Fruit fly (Drosophila melanogaster) whole organism, wandering third instar larva: ENCODE results near the gene Dsk.

Source experiments
- Abd-B ChIP-seq: fragments of >200 bp; optimal IDR thresholded peaks from 2 replicates; lab custom pipeline; 2017; ENCODE audit warnings: missing biosample characterization, missing genetic modification characterization
- CG32264 ChIP-seq: fragments of 200-800 bp; sonication (Bioruptor generic); optimal IDR thresholded peaks from 2 replicates; lab custom pipeline; 2016; ENCODE audit warnings: missing biosample characterization, missing genetic modification characterization
- CG9705 ChIP-seq: fragments of 200-800 bp; sonication (Bioruptor generic); optimal IDR thresholded peaks from 2 replicates; lab custom pipeline; 2018; ENCODE audit warnings: missing biosample characterization, mild to moderate bottlenecking, missing genetic modification characterization
- Dfd ChIP-seq: fragments of >200 bp; optimal IDR thresholded peaks from 2 replicates; lab custom pipeline; 2017; ENCODE audit warnings: missing biosample characterization, missing genetic modification characterization
- Dif ChIP-seq: fragments of 200-275, 200-300 bp; sonication (Bioruptor generic); optimal IDR thresholded peaks from 2 replicates; lab custom pipeline; 2018; ENCODE audit warnings: missing biosample characterization, missing genetic modification characterization; ENCODE audit not compliant: partially characterized antibody
- HLH106 ChIP-seq: fragments of 200-800 bp; optimal IDR thresholded peaks from 3 replicates; lab custom pipeline; 2019; ENCODE audit warnings: missing biosample characterization, mild to moderate bottlenecking, missing genetic modification characterization, moderate library complexity
- Hnf4 ChIP-seq: fragments of 200-800 bp; sonication (Bioruptor generic); optimal IDR thresholded peaks from 2 replicates; lab custom pipeline; 2016; ENCODE audit warnings: missing biosample characterization, mild to moderate bottlenecking, missing genetic modification characterization
- Hr78 ChIP-seq: fragments of >200 bp; optimal IDR thresholded peaks from 2 replicates; lab custom pipeline; 2017; ENCODE audit warnings: missing biosample characterization, missing genetic modification characterization
- Hr83 ChIP-seq: fragments of 200-300 bp; sonication (Bioruptor generic); optimal IDR thresholded peaks from 2 replicates; lab custom pipeline; 2016; ENCODE audit warnings: missing biosample characterization, mild to moderate bottlenecking, missing genetic modification characterization, moderate library complexity; ENCODE audit not compliant: poor library complexity, severe bottlenecking
- Jra ChIP-seq: sonication (Bioruptor generic); optimal IDR thresholded peaks from 2 replicates; lab custom pipeline; 2016; ENCODE audit warnings: missing biosample characterization, missing genetic modification characterization
- Mio ChIP-seq: sonication (Bioruptor generic); optimal IDR thresholded peaks from 2 replicates; lab custom pipeline; 2016; ENCODE audit warnings: missing biosample characterization, missing genetic modification characterization
- Myc ChIP-seq: fragments of >200 bp; optimal IDR thresholded peaks from 2 replicates; lab custom pipeline; 2017
- N ChIP-seq: fragments of >200 bp; optimal IDR thresholded peaks from 2 replicates; lab custom pipeline; 2018; ENCODE audit warnings: missing biosample characterization, missing external identifiers, missing genetic modification characterization
- OdsH ChIP-seq: fragments of 200-800 bp; sonication (Bioruptor generic); optimal IDR thresholded peaks from 2 replicates; lab custom pipeline; 2016; ENCODE audit warnings: missing biosample characterization, mild to moderate bottlenecking, missing genetic modification characterization
- Rel ChIP-seq, 2 experiments: fragments of 200-800 bp; sonication (Bioruptor generic) in 1 of 2; optimal IDR thresholded peaks; 2 replicates in 1 of 2; 3 replicates in 1 of 2; lab custom pipeline; 2016 to 2019; ENCODE audit warnings: mild to moderate bottlenecking in 2 of 2, missing biosample characterization in 2 of 2, missing genetic modification characterization in 2 of 2, moderate library complexity in 1 of 2
- Vsx2 ChIP-seq: fragments of 200-300, 225-300 bp; sonication (Bioruptor generic); optimal IDR thresholded peaks from 2 replicates; lab custom pipeline; 2018; ENCODE audit warnings: missing biosample characterization, missing genetic modification characterization; ENCODE audit not compliant: partially characterized antibody
- br ChIP-seq: fragments of 200-800 bp; sonication (Bioruptor generic); optimal IDR thresholded peaks from 2 replicates; lab custom pipeline; 2016; ENCODE audit warnings: missing biosample characterization, missing genetic modification characterization
- brk ChIP-seq: fragments of 200-800 bp; sonication (Bioruptor generic); optimal IDR thresholded peaks from 2 replicates; lab custom pipeline; 2016; ENCODE audit warnings: missing biosample characterization, mild to moderate bottlenecking, missing genetic modification characterization
- dl ChIP-seq, 2 experiments: fragments of 175-275, 200-275 bp in 1 of 2; fragments of 200-275 bp in 1 of 2; sonication (Bioruptor generic); optimal IDR thresholded peaks; lab custom pipeline; 2018; ENCODE audit warnings: mild to moderate bottlenecking in 2 of 2, missing biosample characterization in 2 of 2, missing genetic modification characterization in 2 of 2, moderate library complexity in 2 of 2; ENCODE audit not compliant: partially characterized antibody in 2 of 2, insufficient read depth in 1 of 2
- dmrt93B ChIP-seq: fragments of 200-800 bp; sonication (Bioruptor generic); optimal IDR thresholded peaks from 2 replicates; lab custom pipeline; 2018; ENCODE audit warnings: missing biosample characterization, mild to moderate bottlenecking, missing genetic modification characterization
- dsf ChIP-seq: sonication (Bioruptor generic); optimal IDR thresholded peaks from 2 replicates; lab custom pipeline; 2016; ENCODE audit warnings: missing biosample characterization, missing genetic modification characterization, borderline replicate concordance
- ey ChIP-seq: fragments of 200-800 bp; sonication (Bioruptor generic); optimal IDR thresholded peaks from 2 replicates; lab custom pipeline; 2016; ENCODE audit warnings: missing biosample characterization, missing genetic modification characterization
- foxo ChIP-seq, 2 experiments: fragments of 200-800 bp; sonication (Bioruptor generic); optimal IDR thresholded peaks; 2 replicates in 1 of 2; 3 replicates in 1 of 2; lab custom pipeline; 2016 to 2017; ENCODE audit warnings: missing biosample characterization in 2 of 2, missing genetic modification characterization in 2 of 2
- fru ChIP-seq: fragments of 200-800 bp; sonication (Bioruptor generic); optimal IDR thresholded peaks from 3 replicates; lab custom pipeline; 2016; ENCODE audit warnings: missing biosample characterization, mild to moderate bottlenecking, missing genetic modification characterization
- h ChIP-seq: fragments of 200-800 bp; sonication (Bioruptor generic); optimal IDR thresholded peaks from 3 replicates; lab custom pipeline; 2016; ENCODE audit warnings: missing biosample characterization, mild to moderate bottlenecking, missing genetic modification characterization
- lola ChIP-seq: fragments of >200 bp; optimal IDR thresholded peaks from 2 replicates; lab custom pipeline; 2017; ENCODE audit warnings: missing biosample characterization, missing genetic modification characterization
- pan ChIP-seq: fragments of >200 bp; optimal IDR thresholded peaks from 2 replicates; lab custom pipeline; 2017
- psq ChIP-seq: fragments of 200-800 bp; sonication (Bioruptor generic); optimal IDR thresholded peaks from 3 replicates; lab custom pipeline; 2017; ENCODE audit warnings: missing biosample characterization, mild to moderate bottlenecking, missing genetic modification characterization, moderate library complexity
- sage ChIP-seq: fragments of 200-800 bp; sonication (Bioruptor generic); optimal IDR thresholded peaks from 2 replicates; lab custom pipeline; 2016; ENCODE audit warnings: missing biosample characterization, mild to moderate bottlenecking, missing genetic modification characterization
- sv ChIP-seq: fragments of 200-800 bp; sonication (Bioruptor generic); optimal IDR thresholded peaks from 3 replicates; lab custom pipeline; 2016; ENCODE audit warnings: missing biosample characterization, missing genetic modification characterization
- tai ChIP-seq: sonication (Bioruptor generic); optimal IDR thresholded peaks from 2 replicates; lab custom pipeline; 2016; ENCODE audit warnings: missing biosample characterization, missing genetic modification characterization
- usp ChIP-seq: fragments of >200 bp; optimal IDR thresholded peaks from 2 replicates; lab custom pipeline; 2017; ENCODE audit warnings: missing biosample characterization, missing genetic modification characterization
- woc ChIP-seq: sonication (Bioruptor generic); optimal IDR thresholded peaks from 2 replicates; lab custom pipeline; 2016; ENCODE audit warnings: missing biosample characterization, mild to moderate bottlenecking, missing genetic modification characterization

Dsk gene

DNA sequence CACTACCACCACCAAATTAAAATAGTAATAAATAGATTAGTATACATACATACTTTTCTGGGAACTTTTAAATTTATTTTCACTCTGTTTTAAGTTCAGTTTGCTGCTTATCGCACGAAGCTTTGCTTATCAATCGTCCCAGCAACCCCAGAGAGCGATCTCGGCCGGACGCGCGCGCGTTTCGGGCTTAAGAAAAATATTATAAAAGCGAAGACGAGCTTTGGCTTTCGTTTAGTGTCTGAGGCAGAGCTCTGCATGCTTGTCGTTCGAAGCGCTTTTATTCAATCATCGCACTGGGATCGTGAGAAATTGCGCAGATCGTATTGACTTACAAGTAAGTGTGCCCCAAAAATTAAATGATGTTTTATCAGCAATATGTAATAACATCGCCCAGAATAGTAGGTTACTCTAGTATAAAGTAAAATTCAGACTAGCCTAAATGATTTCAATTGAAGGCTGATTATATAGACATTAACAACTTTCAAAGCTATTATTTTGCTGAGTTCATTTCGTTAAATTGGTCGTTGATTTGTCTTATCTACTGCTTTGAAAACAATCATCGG, 45.0 kb upstream of the Dsk start, which contains the start of gene Gel:
TSS of gene Gel (plus strand) at position 227 of the 563 bp plus-strand sequence.
- TF ChIP-seq Jra (GFP tag; lab: Kevin White, UChicago) (no peak), brk (GFP tag; lab: Kevin White, UChicago) (no peak), h (GFP tag; lab: Kevin White, UChicago) (peak; percentile 46), Rel (GFP tag; optimal IDR thresholded peaks at IDR 0.05; lab: Kevin White, UChicago) (no peak), Rel (tag; optimal IDR thresholded peaks at IDR 0.05; lab: Kevin White, UChicago) (peak; percentile 38)

- TF ChIP-seq Dfd (GFP tag; lab: Kevin White, UChicago) (no peak), Rel (GFP tag; optimal IDR thresholded peaks at IDR 0.05; lab: Kevin White, UChicago) (no peak), Rel (tag; optimal IDR thresholded peaks at IDR 0.05; lab: Kevin White, UChicago) (no peak), h (GFP tag; lab: Kevin White, UChicago) (no peak), usp (GFP tag; lab: Kevin White, UChicago) (no peak), pan (no peak), Vsx2 (no peak), fru (GFP tag; lab: Kevin White, UChicago) (no peak), br (GFP tag; lab: Kevin White, UChicago) (no peak), CG9705 (GFP tag; lab: Kevin White, UChicago) (no peak), dsf (GFP tag; lab: Kevin White, UChicago) (no peak), psq (GFP tag; lab: Kevin White, UChicago) (no peak), brk (GFP tag; lab: Kevin White, UChicago) (no peak), Abd-B (no peak), lola (GFP tag; lab: Kevin White, UChicago) (no peak), foxo (GFP tag; optimal IDR thresholded peaks at IDR 0.05; lab: Kevin White, UChicago) (no peak), dmrt93B (GFP tag; lab: Kevin White, UChicago) (no peak), ey (GFP tag; lab: Kevin White, UChicago) (no peak), OdsH (GFP tag; lab: Kevin White, UChicago) (no peak)
Measured at dm6 chr3R:4233018-4233385, 42.9 kb upstream of the Dsk start, which contains the start of gene abs. abs (plus strand) TSS chr3R:4233047.

DNA sequence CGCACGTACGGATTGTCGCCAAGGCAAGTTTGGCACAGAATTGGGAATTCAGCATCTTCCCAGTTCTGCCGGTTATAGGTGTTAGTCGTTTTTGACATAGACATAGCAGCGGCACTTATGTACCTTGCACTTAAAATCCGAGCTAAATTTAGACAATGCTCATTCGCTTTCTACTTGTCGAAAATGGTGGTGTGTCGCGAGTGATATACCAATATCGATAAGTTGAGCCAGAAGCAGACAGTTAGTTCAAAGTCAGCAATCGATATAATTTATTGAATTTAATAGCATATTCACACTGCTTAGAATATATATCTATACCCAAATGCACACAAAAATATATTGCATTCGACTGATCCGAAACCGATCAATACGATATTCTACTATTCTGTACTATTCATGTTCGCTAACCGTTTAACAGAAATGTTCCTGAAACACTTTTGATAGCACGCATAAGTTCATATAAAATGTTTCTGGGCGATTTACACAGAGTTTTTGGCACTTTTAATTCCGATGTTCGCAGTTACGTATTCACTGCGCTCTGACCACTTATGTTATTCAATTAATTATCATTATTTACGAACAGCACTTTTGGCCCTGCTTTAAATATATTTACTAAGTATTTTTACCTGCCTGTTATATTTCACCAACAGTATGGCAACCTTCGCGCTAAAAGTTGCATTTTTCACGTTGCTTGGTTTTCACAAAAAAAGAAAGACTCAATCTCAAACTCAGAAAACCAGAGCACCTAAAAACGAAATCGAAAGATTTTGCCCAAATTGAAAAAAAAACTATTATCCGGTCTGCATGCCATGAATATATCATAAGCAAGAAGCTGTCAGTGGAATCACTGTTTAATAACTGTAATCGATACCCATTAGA, 42.3 kb upstream of the Dsk start, which contains the start of gene CG14641:
TSS of gene CG14641 (minus strand) at position 204 of the 879 bp plus-strand sequence.
- TF ChIP-seq lola (GFP tag; lab: Kevin White, UChicago), result peak; percentile 98
- TF ChIP-seq woc (GFP tag; lab: Kevin White, UChicago), result peak; percentile 63
- TF ChIP-seq dmrt93B (GFP tag; lab: Kevin White, UChicago), result peak; percentile 40
- TF ChIP-seq psq (GFP tag; lab: Kevin White, UChicago), result no peak
- peak; percentile 7 for TF ChIP-seq HLH106 (tag; lab: Kevin White, UChicago)
- TF ChIP-seq Jra (GFP tag; lab: Kevin White, UChicago), result no peak
- peak; percentile 86 for TF ChIP-seq N (GFP tag; lab: Kevin White, UChicago)
- TF ChIP-seq Hr83 (GFP tag; lab: Kevin White, UChicago), result no peak
- TF ChIP-seq Myc, result peak; percentile 9
- no peak for TF ChIP-seq Mio (GFP tag; lab: Kevin White, UChicago)
- peak; percentile 82 for TF ChIP-seq Hr78 (GFP tag; lab: Kevin White, UChicago)
- peak; percentile 63 for TF ChIP-seq Abd-B
- no peak for TF ChIP-seq brk (GFP tag; lab: Kevin White, UChicago)
- no peak for TF ChIP-seq h (GFP tag; lab: Kevin White, UChicago)
- TF ChIP-seq tai (GFP tag; lab: Kevin White, UChicago), result no peak

dm6 chr3R:4229137-4229764, 39.2 kb upstream of the Dsk start, which contains the start of gene DhpD:
DhpD (minus strand) TSS chr3R:4229238.
- no peak for TF ChIP-seq pan
- no peak for TF ChIP-seq dsf (GFP tag; lab: Kevin White, UChicago)
- peak; percentile 88 for TF ChIP-seq br (GFP tag; lab: Kevin White, UChicago)
- TF ChIP-seq fru (GFP tag; lab: Kevin White, UChicago), result peak; percentile 84
- peak; percentile 90 for TF ChIP-seq Hnf4 (GFP tag; lab: Kevin White, UChicago)
- peak; percentile 92 for TF ChIP-seq HLH106 (tag; lab: Kevin White, UChicago)
- peak; percentile 38 to 77 for TF ChIP-seq dl (GFP tag; optimal IDR thresholded peaks at IDR 0.05; lab: Kevin White, UChicago; ENCODE audit: insufficient read depth in 1 of 2, partially characterized antibody in 2 of 2)
- no peak for TF ChIP-seq Rel (GFP tag; optimal IDR thresholded peaks at IDR 0.05; lab: Kevin White, UChicago)
- TF ChIP-seq Rel (tag; optimal IDR thresholded peaks at IDR 0.05; lab: Kevin White, UChicago), result peak; percentile 81
- no peak for TF ChIP-seq tai (GFP tag; lab: Kevin White, UChicago)
- no peak for TF ChIP-seq Hr78 (GFP tag; lab: Kevin White, UChicago)
- TF ChIP-seq Dfd (GFP tag; lab: Kevin White, UChicago), result no peak
- TF ChIP-seq sv, result peak; percentile 64
- peak; percentile 81 for TF ChIP-seq OdsH (GFP tag; lab: Kevin White, UChicago)
- TF ChIP-seq N (GFP tag; lab: Kevin White, UChicago), result peak; percentile 33
- peak; percentile 76 for TF ChIP-seq dmrt93B (GFP tag; lab: Kevin White, UChicago)
- TF ChIP-seq psq (GFP tag; lab: Kevin White, UChicago), result peak; percentile 74
- peak; percentile 63 for TF ChIP-seq CG32264 (GFP tag; lab: Kevin White, UChicago)
- TF ChIP-seq CG9705 (GFP tag; lab: Kevin White, UChicago), result peak; percentile 90
- TF ChIP-seq foxo (GFP tag; optimal IDR thresholded peaks at IDR 0.05; lab: Kevin White, UChicago), result peak; percentile 25 to 91
- no peak for TF ChIP-seq Abd-B
- TF ChIP-seq Myc, result peak; percentile 42
- no peak for TF ChIP-seq usp (GFP tag; lab: Kevin White, UChicago)
- TF ChIP-seq Dif (GFP tag; lab: Kevin White, UChicago), result peak; percentile 96
- TF ChIP-seq woc (GFP tag; lab: Kevin White, UChicago), result no peak
- TF ChIP-seq Jra (GFP tag; lab: Kevin White, UChicago), result peak; percentile 70
- peak; percentile 85 for TF ChIP-seq sage
- TF ChIP-seq ey (GFP tag; lab: Kevin White, UChicago), result peak; percentile 81
- peak; percentile 90 for TF ChIP-seq h (GFP tag; lab: Kevin White, UChicago)
